Worm (Caenorhabditis elegans) whole organism, young adult: ENCODE data around the gene Y54G2A.77.

Experiments used
- F23B12.7 ChIP-seq: sonication (generic microtip); optimal IDR thresholded peaks from 2 replicates; lab custom pipeline; 2017; ENCODE audit warnings: missing genetic modification characterization, mild to moderate bottlenecking, missing compliant biosample characterization, antibody characterized with exemption, moderate library complexity; ENCODE audit not compliant: insufficient read depth
- F33H1.4 ChIP-seq: fragments of 200-800 bp; sonication (Bioruptor generic); IDR thresholded peaks from 2 replicates; pipeline ENCODE4 v1.3.6; 2022; ENCODE audit warnings: missing genetic modification reagents, missing genetic modification characterization, missing compliant biosample characterization
- lag-1 ChIP-seq: fragments of 200-800 bp; sonication (Bioruptor generic); IDR thresholded peaks from 2 replicates; pipeline ENCODE4 v1.3.6; 2022; ENCODE audit warnings: missing genetic modification reagents, missing genetic modification characterization, missing compliant biosample characterization

DNA sequence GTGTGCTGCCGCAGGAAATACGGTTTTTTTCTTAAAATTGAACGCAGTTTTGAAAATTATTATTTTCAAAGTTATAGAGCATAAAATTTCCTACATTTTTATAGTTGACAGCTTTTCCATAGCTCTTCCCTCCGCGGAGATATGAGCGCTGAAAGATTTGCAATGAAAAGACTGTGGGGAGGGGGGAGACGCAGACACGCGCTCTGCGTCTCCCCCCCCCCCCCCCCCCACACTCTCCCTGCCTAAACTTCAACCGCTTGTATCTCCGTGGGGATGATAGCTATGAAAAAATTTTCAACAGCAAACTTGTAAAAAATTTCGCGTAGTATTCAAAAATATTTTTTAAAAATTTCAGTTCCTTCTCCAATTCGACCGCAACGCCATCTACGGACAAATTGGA, 1.0 kb upstream of the Y54G2A.77 start:
- TF ChIP-seq lag-1 (GFP tag; lab: Robert Waterston, UW), result no peak
- TF ChIP-seq F23B12.7, result no peak
- TF ChIP-seq F33H1.4 (GFP tag; lab: Robert Waterston, UW), result no peak
